Worm (Caenorhabditis elegans): ENCODE measurements around the gene fbxa-60.

- TF ChIP-seq him-1 (tag; optimal IDR thresholded peaks at IDR 0.05) (no peak), W03F9.2 (tag; optimal IDR thresholded peaks at IDR 0.05) (no peak), dao-5 (tag; optimal IDR thresholded peaks at IDR 0.05) (no peak)
Observed at ce11 chrIII:970928-971327, 24.8 kb upstream of the fbxa-60 start.

All from whole organism, L4/young adult.